Worm (Caenorhabditis elegans): ENCODE results near the gene F57C2.4.

The F57C2.4 gene

ce11 chrII:14496809-14497208, 28.3 kb upstream of the F57C2.4 start (continued):
- TF ChIP-seq mdl-1 (tag; optimal IDR thresholded peaks at IDR 0.05) (peak in 1 of 2 experiments; percentile 48), lim-7 (GFP tag; IDR thresholded peaks at IDR 0.05) (peak; percentile 97), T26A8.4 (GFP tag; IDR thresholded peaks at IDR 0.05) (peak; percentile 88), nhr-10 (tag; optimal IDR thresholded peaks at IDR 0.05) (peak; percentile 63), nhr-111 (GFP tag; optimal IDR thresholded peaks at IDR 0.05) (peak; percentile 83), lin-15B (tag; optimal IDR thresholded peaks at IDR 0.05) (no peak), dmd-6 (GFP tag; IDR thresholded peaks at IDR 0.05) (peak; percentile 70), Y105C5A.15 (GFP tag; IDR thresholded peaks at IDR 0.05) (peak; percentile 86), dmd-9 (GFP tag; IDR thresholded peaks at IDR 0.05) (peak; percentile 76), snpc-4 (tag; optimal IDR thresholded peaks at IDR 0.05) (peak; percentile 66), cey-2 (tag; optimal IDR thresholded peaks at IDR 0.05; ENCODE audit: borderline replicate concordance, insufficient read depth) (peak; percentile 26), F10B5.3 (tag; optimal IDR thresholded peaks at IDR 0.05) (peak; percentile 57), arid-1 (GFP tag; conservative IDR thresholded peaks at IDR 0.05) (peak; percentile 87), nhr-28 (tag; optimal IDR thresholded peaks at IDR 0.05) (peak; percentile 91), ces-1 (GFP tag; optimal IDR thresholded peaks at IDR 0.05) (no peak), skn-1 (tag; optimal IDR thresholded peaks at IDR 0.05) (no peak), php-3 (GFP tag; IDR thresholded peaks at IDR 0.05) (peak; percentile 71), lin-1 (GFP tag; IDR thresholded peaks at IDR 0.05) (peak; percentile 87), F44E2.7 (GFP tag; IDR thresholded peaks at IDR 0.05) (peak; percentile 92), madf-9 (GFP tag; conservative IDR thresholded peaks at IDR 0.05) (peak; percentile 79), nhr-41 (GFP tag; IDR thresholded peaks at IDR 0.05) (peak; percentile 87), lin-38 (GFP tag; IDR thresholded peaks at IDR 0.05) (peak; percentile 85), duxl-1 (tag; optimal IDR thresholded peaks at IDR 0.05; ENCODE audit: poor library complexity) (peak; percentile 86), Y75B8A.6 (GFP tag; IDR thresholded peaks at IDR 0.05) (peak; percentile 44; the same call in 1 of the 2 replicates), zip-11 (GFP tag; IDR thresholded peaks at IDR 0.05) (0 out of 2 replicates have a peak, but pooled peaks have one; percentile 37), F49E8.2 (tag; optimal IDR thresholded peaks at IDR 0.05; ENCODE audit: borderline replicate concordance) (peak; percentile 78), nhr-42 (GFP tag; IDR thresholded peaks at IDR 0.05) (peak; percentile 95), nhr-76 (tag; optimal IDR thresholded peaks at IDR 0.05) (no peak), ama-1 (optimal IDR thresholded peaks at IDR 0.05) (no peak), aha-1 (tag) (peak; percentile 99), mdt-29 (GFP tag; IDR thresholded peaks at IDR 0.05) (peak; percentile 77; the same call in 1 of the 2 replicates), D1046.2 (GFP tag; IDR thresholded peaks at IDR 0.05) (peak; percentile 87), dve-1 (tag; optimal IDR thresholded peaks at IDR 0.05; ENCODE audit: insufficient read depth) (peak; percentile 90), mxl-3 (GFP tag; optimal IDR thresholded peaks at IDR 0.05) (peak; percentile 83), ceh-32 (tag; optimal IDR thresholded peaks at IDR 0.05; ENCODE audit: poor library complexity) (no peak), pha-4 (GFP tag; IDR thresholded peaks at IDR 0.05) (peak; percentile 93), pha-4 (tag; optimal IDR thresholded peaks at IDR 0.05) (no peak), Y5F2A.4 (GFP tag; optimal IDR thresholded peaks at IDR 0.05) (peak; percentile 76), sdz-12 (GFP tag; optimal IDR thresholded peaks at IDR 0.05) (peak; percentile 59), nhr-25 (tag; optimal IDR thresholded peaks at IDR 0.05; ENCODE audit: borderline replicate concordance, insufficient read depth) (peak; percentile 80), nhr-237 (tag; optimal IDR thresholded peaks at IDR 0.05) (no peak), F37D6.2 (tag; optimal IDR thresholded peaks at IDR 0.05) (peak; percentile 74), ZK337.2 (GFP tag; IDR thresholded peaks at IDR 0.05) (peak; percentile 75), ceh-62 (tag; optimal IDR thresholded peaks at IDR 0.05) (no peak), lin-39 (tag; optimal IDR thresholded peaks at IDR 0.05) (no peak), ceh-44 (GFP tag; IDR thresholded peaks at IDR 0.05) (peak; percentile 90), unc-62 (GFP tag; optimal IDR thresholded peaks at IDR 0.05 in 1 of 2) (peak in 1 of 2 experiments; percentile 93), unc-62 (tag; optimal IDR thresholded peaks at IDR 0.05) (no peak), lir-3 (tag; optimal IDR thresholded peaks at IDR 0.05) (peak; percentile 88), set-16 (GFP tag; IDR thresholded peaks at IDR 0.05) (peak; percentile 24; the same call in 1 of the 2 replicates), zip-2 (tag; optimal IDR thresholded peaks at IDR 0.05) (peak; percentile 41)
